Worm (Caenorhabditis elegans): ENCODE measurements around the gene fat-5.
A peak's percentile ranks its signal among the peaks of the same experiment; 100 is the strongest.

fat-5 gene

DNA sequence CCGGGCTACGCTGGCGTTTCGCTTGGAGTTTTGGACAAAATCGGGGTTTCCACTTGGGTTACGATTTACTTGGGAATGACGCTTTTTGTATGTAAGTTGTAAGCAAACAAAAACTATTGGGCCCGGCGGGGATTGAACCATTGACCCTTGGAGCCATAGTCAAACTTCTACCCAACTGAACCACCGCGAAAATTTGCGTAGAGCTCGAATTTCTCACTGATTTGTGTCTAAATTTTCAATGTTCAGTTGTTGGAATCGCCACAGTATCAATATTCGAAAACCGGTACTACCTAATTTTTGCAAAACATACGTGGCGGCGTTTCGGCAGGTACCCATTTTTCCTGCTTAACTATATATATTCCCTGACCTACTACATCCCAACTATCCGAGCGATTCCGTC is 43.0 kb downstream of the fat-5 start:
- TF ChIP-seq snpc-1.2 (GFP tag; IDR thresholded peaks at IDR 0.05) = 0 out of 2 replicates have a peak, but pooled peaks have one; percentile 46
- TF ChIP-seq skn-1 (tag; optimal IDR thresholded peaks at IDR 0.05) = no peak
- no peak for TF ChIP-seq nhr-76 (tag; optimal IDR thresholded peaks at IDR 0.05)
- TF ChIP-seq lim-7 (GFP tag; IDR thresholded peaks at IDR 0.05) = peak; percentile 61; the same call in 1 of the 2 replicates
- TF ChIP-seq mes-2 (tag; optimal IDR thresholded peaks at IDR 0.05; ENCODE audit: poor library complexity, severe bottlenecking) = no peak
- no peak for TF ChIP-seq jun-1 (tag; optimal IDR thresholded peaks at IDR 0.05)
- TF ChIP-seq nhr-102 (tag; optimal IDR thresholded peaks at IDR 0.05) = no peak
- TF ChIP-seq lsy-2 (tag; optimal IDR thresholded peaks at IDR 0.05) = no peak
- no peak for TF ChIP-seq lin-15B (tag; optimal IDR thresholded peaks at IDR 0.05)
- TF ChIP-seq gei-8 (GFP tag; optimal IDR thresholded peaks at IDR 0.05) = no peak
- no peak for TF ChIP-seq zfp-3 (GFP tag; conservative IDR thresholded peaks at IDR 0.05)
- no peak for TF ChIP-seq ZK337.2 (GFP tag; IDR thresholded peaks at IDR 0.05)
- no peak for TF ChIP-seq lin-39 (tag; optimal IDR thresholded peaks at IDR 0.05)
- TF ChIP-seq nhr-42 (GFP tag; IDR thresholded peaks at IDR 0.05) = no peak
- no peak for TF ChIP-seq ama-1 (optimal IDR thresholded peaks at IDR 0.05)

DNA sequence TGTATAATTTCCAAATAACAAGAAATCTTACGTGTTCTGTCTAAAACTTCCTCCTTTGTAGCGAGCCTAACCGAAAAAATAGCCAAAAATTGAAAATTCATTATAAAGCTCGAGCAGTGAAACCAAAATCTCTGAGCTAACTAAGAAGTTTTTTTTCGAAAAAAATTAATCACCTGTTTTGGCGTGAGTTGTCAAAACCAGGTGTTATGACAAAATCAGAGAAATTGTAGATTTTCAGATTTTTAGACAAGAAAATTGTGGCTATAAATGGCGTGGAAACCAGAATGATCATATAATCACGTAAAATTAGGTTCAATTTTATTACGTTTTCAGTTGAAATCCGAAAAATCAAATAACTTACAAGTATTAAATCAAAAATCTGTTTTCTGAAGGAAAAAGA is 48.3 kb downstream of the fat-5 start, which contains the start of gene sre-21:
TSS of gene sre-21 (minus strand) at position 101 of the 400 bp plus-strand sequence.
- no peak for TF ChIP-seq snpc-1.2 (GFP tag; IDR thresholded peaks at IDR 0.05)
- no peak for TF ChIP-seq lin-38 (GFP tag; IDR thresholded peaks at IDR 0.05)
- no peak for TF ChIP-seq mep-1 (tag; optimal IDR thresholded peaks at IDR 0.05)
- no peak for TF ChIP-seq F49E8.2 (tag; optimal IDR thresholded peaks at IDR 0.05; ENCODE audit: borderline replicate concordance)
- no peak for TF ChIP-seq ztf-11 (tag; optimal IDR thresholded peaks at IDR 0.05)
- no peak for TF ChIP-seq lin-39 (tag; optimal IDR thresholded peaks at IDR 0.05)

Measured in whole organism, L4 larva.